Worm (Caenorhabditis elegans): ENCODE results near the gene W03C9.8.

W03C9.8 gene

ce11 chrII:11960596-11961217 is 12.1 kb downstream of the W03C9.8 start:
- TF ChIP-seq nfyb-1 (GFP tag; IDR thresholded peaks at IDR 0.05) (peak; percentile 97), B0019.2 (GFP tag; conservative IDR thresholded peaks at IDR 0.05) (peak; percentile 87), ztf-26 (tag; optimal IDR thresholded peaks at IDR 0.05) (peak; percentile 95), snpc-1.3 (tag; optimal IDR thresholded peaks at IDR 0.05; ENCODE audit: insufficient read depth) (peak; percentile 96), bed-2 (GFP tag; IDR thresholded peaks at IDR 0.05) (peak; percentile 92), ceh-91 (GFP tag; IDR thresholded peaks at IDR 0.05) (peak; percentile 86), zim-3 (tag; optimal IDR thresholded peaks at IDR 0.05) (peak; percentile 99), die-1 (tag; optimal IDR thresholded peaks at IDR 0.05) (peak; percentile 98), mes-4 (tag; optimal IDR thresholded peaks at IDR 0.05) (peak; percentile 95), snpc-1.1 (tag; optimal IDR thresholded peaks at IDR 0.05; ENCODE audit: insufficient read depth) (peak; percentile 77), C06A6.2 (GFP tag; conservative IDR thresholded peaks at IDR 0.05) (peak; percentile 83), ztf-22 (GFP tag; optimal IDR thresholded peaks at IDR 0.05) (peak; percentile 92), atf-7 (tag; optimal IDR thresholded peaks at IDR 0.05) (peak; percentile 93), athp-1 (tag; optimal IDR thresholded peaks at IDR 0.05) (peak; percentile 98), Y67H2A.10 (GFP tag; conservative IDR thresholded peaks at IDR 0.05) (peak; percentile 91), sptf-2 (GFP tag; optimal IDR thresholded peaks at IDR 0.05) (peak; percentile 99), rcor-1 (GFP tag; IDR thresholded peaks at IDR 0.05) (peak; percentile 93), lsl-1 (GFP tag; optimal IDR thresholded peaks at IDR 0.05) (peak; percentile 86), nhr-179 (tag; optimal IDR thresholded peaks at IDR 0.05) (peak; percentile 83), ceh-100 (GFP tag; IDR thresholded peaks at IDR 0.05) (peak; percentile 89), dpff-1 (tag; optimal IDR thresholded peaks at IDR 0.05) (peak; percentile 88), sdz-38 (tag; optimal IDR thresholded peaks at IDR 0.05) (peak; percentile 60), dpl-1 (GFP tag; optimal IDR thresholded peaks at IDR 0.05) (peak; percentile 37), F57C9.4 (tag; optimal IDR thresholded peaks at IDR 0.05) (peak; percentile 92), K11D2.4 (GFP tag; IDR thresholded peaks at IDR 0.05) (peak; percentile 87), F52B5.7 (tag; optimal IDR thresholded peaks at IDR 0.05) (peak; percentile 99), nhr-27 (tag; optimal IDR thresholded peaks at IDR 0.05) (peak; percentile 99), let-607 (tag; optimal IDR thresholded peaks at IDR 0.05) (peak; percentile 71 to 81), ceh-40 (GFP tag; IDR thresholded peaks at IDR 0.05) (peak; percentile 96), akir-1 (GFP tag; optimal IDR thresholded peaks at IDR 0.05) (peak; percentile 75), madf-8 (GFP tag; conservative IDR thresholded peaks at IDR 0.05) (peak; percentile 77), F57A8.1 (GFP tag; optimal IDR thresholded peaks at IDR 0.05) (peak; percentile 99), F49E8.2 (tag; optimal IDR thresholded peaks at IDR 0.05; ENCODE audit: insufficient read depth) (peak; percentile 89), C17E4.6 (GFP tag; IDR thresholded peaks at IDR 0.05) (peak; percentile 95), ets-4 (GFP tag; optimal IDR thresholded peaks at IDR 0.05) (peak; percentile 99), repo-1 (tag; optimal IDR thresholded peaks at IDR 0.05) (peak; percentile 96), lag-1 (GFP tag; IDR thresholded peaks at IDR 0.05) (peak; percentile 71; the same call in 1 of the 2 replicates), nhr-80 (tag; optimal IDR thresholded peaks at IDR 0.05) (peak; percentile 71), rpc-1 (optimal IDR thresholded peaks at IDR 0.05) (peak; percentile 89), rpc-1 (tag; optimal IDR thresholded peaks at IDR 0.05) (peak; percentile 96), madf-10 (tag; optimal IDR thresholded peaks at IDR 0.05) (peak; percentile 92), D2030.7 (GFP tag; IDR thresholded peaks at IDR 0.05) (peak; percentile 96), lir-1 (GFP tag; conservative IDR thresholded peaks at IDR 0.05) (peak; percentile 85), tlf-1 (GFP tag; optimal IDR thresholded peaks at IDR 0.05) (peak; percentile 91), sea-2 (GFP tag; IDR thresholded peaks at IDR 0.05) (peak; percentile 96), ztf-25 (GFP tag; IDR thresholded peaks at IDR 0.05) (peak; percentile 99), F23B12.7 (tag; optimal IDR thresholded peaks at IDR 0.05; ENCODE audit: insufficient read depth) (peak; percentile 82), unc-130 (GFP tag; optimal IDR thresholded peaks at IDR 0.05) (peak; percentile 95)
